Fruit fly (Drosophila melanogaster): Measurements from ENCODE around the gene Ran.

Gene Ran

DNA sequence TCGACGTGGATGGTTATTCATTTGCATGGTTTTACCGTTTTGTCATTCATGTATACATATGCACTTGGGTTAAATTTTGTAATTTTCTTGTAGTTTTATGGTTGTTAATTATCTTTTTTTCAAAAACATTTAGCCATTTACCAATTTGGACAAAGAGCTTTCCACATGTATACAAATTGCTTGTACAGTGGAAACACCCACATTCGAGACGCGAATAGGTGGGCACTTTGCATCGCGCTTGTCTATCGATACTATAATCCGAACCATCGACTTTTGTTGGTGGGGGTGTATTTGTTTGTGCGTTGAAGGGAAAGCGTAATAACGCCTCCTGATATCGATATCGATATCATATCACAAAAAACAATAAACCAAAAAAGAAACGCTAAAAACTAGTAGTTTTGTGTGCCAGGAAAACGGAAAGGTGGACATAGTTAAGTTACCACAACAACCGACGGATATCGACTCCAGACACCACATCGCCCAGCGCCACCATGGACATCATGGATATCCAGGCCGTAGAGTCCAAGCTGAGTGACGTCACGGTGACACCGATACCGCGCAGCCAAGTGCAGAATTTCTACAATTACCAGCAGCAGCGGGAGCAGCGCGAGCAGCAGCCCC, 10.8 kb downstream of the Ran start, which contains the start of gene CDK2AP1 (continued):
- peak; percentile 87 for TF ChIP-seq HLH4C (GFP tag; IDR thresholded peaks at IDR 0.05; ENCODE audit: partially characterized antibody)
- peak; percentile 72 for TF ChIP-seq CG14860 (GFP tag; IDR thresholded peaks at IDR 0.05; ENCODE audit: partially characterized antibody)
- peak in 1 of 2 experiments; percentile 55 for TF ChIP-seq Dfd (GFP tag; optimal IDR thresholded peaks at IDR 0.05)
- peak; percentile 77 for TF ChIP-seq CG1603 (tag; optimal IDR thresholded peaks at IDR 0.05)
- TF ChIP-seq inv (GFP tag; IDR thresholded peaks at IDR 0.05; ENCODE audit: partially characterized antibody): peak; percentile 58
- TF ChIP-seq Side (GFP tag; optimal IDR thresholded peaks at IDR 0.05): peak; percentile 13
- peak; percentile 8 for TF ChIP-seq nom (GFP tag; optimal IDR thresholded peaks at IDR 0.05)
- TF ChIP-seq vvl (GFP tag; IDR thresholded peaks at IDR 0.05): peak; percentile 63
- TF ChIP-seq CG15269 (tag; optimal IDR thresholded peaks at IDR 0.05): peak; percentile 24
- TF ChIP-seq tna (GFP tag; IDR thresholded peaks at IDR 0.05; ENCODE audit: partially characterized antibody): peak; percentile 81; the same call in 1 of the 2 replicates
- TF ChIP-seq CG4730 (GFP tag; IDR thresholded peaks at IDR 0.05): no peak
- peak; percentile 20 to 46 for TF ChIP-seq Pdp1 (GFP tag; optimal IDR thresholded peaks at IDR 0.05)
- TF ChIP-seq CG5245 (GFP tag; optimal IDR thresholded peaks at IDR 0.05): no peak
- TF ChIP-seq hb (GFP tag; IDR thresholded peaks at IDR 0.05; ENCODE audit: partially characterized antibody): peak; percentile 84
- peak; percentile 11 for TF ChIP-seq B-H2 (GFP tag; optimal IDR thresholded peaks at IDR 0.05)
- TF ChIP-seq dm (GFP tag; optimal IDR thresholded peaks at IDR 0.05): peak; percentile 14
- TF ChIP-seq disco-r (GFP tag; optimal IDR thresholded peaks at IDR 0.05): no peak
- TF ChIP-seq CG12659 (GFP tag; optimal IDR thresholded peaks at IDR 0.05): peak; percentile 50
- TF ChIP-seq otp (GFP tag; IDR thresholded peaks at IDR 0.05): 0 out of 3 replicates have a peak, but pooled peaks have one; percentile 18
- peak; percentile 35 for TF ChIP-seq Abd-B (GFP tag; optimal IDR thresholded peaks at IDR 0.05)
- TF ChIP-seq Ada2b (GFP tag; IDR thresholded peaks at IDR 0.05): no peak
- peak; percentile 78 for TF ChIP-seq BEAF-32 (GFP tag; optimal IDR thresholded peaks at IDR 0.05)
- peak; percentile 55 for TF ChIP-seq gfzf (GFP tag; optimal IDR thresholded peaks at IDR 0.05)
- peak; percentile 66 for TF ChIP-seq oc (tag; optimal IDR thresholded peaks at IDR 0.05)
- no peak for TF ChIP-seq Vsx1 (GFP tag; optimal IDR thresholded peaks at IDR 0.05)
- TF ChIP-seq luna (GFP tag; optimal IDR thresholded peaks at IDR 0.05): no peak
- TF ChIP-seq Opbp (GFP tag; IDR thresholded peaks at IDR 0.05; ENCODE audit: partially characterized antibody): peak; percentile 74
- TF ChIP-seq D19B (GFP tag; optimal IDR thresholded peaks at IDR 0.05): no peak
- TF ChIP-seq bbx (GFP tag; IDR thresholded peaks at IDR 0.05; ENCODE audit: partially characterized antibody): peak; percentile 83
- no peak for TF ChIP-seq fd96Cb (tag; optimal IDR thresholded peaks at IDR 0.05)
- no peak for TF ChIP-seq CrebB (tag; optimal IDR thresholded peaks at IDR 0.05)
- TF ChIP-seq CG7357 (GFP tag; IDR thresholded peaks at IDR 0.05): peak; percentile 98
- peak; percentile 47; the same call in 1 of the 3 replicates for TF ChIP-seq CG17361 (GFP tag; IDR thresholded peaks at IDR 0.05)
- TF ChIP-seq NFAT (GFP tag; IDR thresholded peaks at IDR 0.05): no peak
- peak; percentile 77 for TF ChIP-seq row (GFP tag; IDR thresholded peaks at IDR 0.05)
- TF ChIP-seq CG7839 (tag; optimal IDR thresholded peaks at IDR 0.05): peak; percentile 26
- peak; percentile 15 for TF ChIP-seq CG9817 (tag; optimal IDR thresholded peaks at IDR 0.05)
- TF ChIP-seq tin (GFP tag; optimal IDR thresholded peaks at IDR 0.05): peak; percentile 27
- TF ChIP-seq ERR (GFP tag; optimal IDR thresholded peaks at IDR 0.05): no peak
- TF ChIP-seq CG13624 (GFP tag; optimal IDR thresholded peaks at IDR 0.05): peak; percentile 77
- no peak for TF ChIP-seq CG31441 (GFP tag; IDR thresholded peaks at IDR 0.05)
- TF ChIP-seq mam (GFP tag; optimal IDR thresholded peaks at IDR 0.05): peak; percentile 60
- peak; percentile 36 for TF ChIP-seq Antp (GFP tag; optimal IDR thresholded peaks at IDR 0.05)
- TF ChIP-seq onecut (GFP tag; IDR thresholded peaks at IDR 0.05): peak; percentile 15; the same call in 1 of the 2 replicates
- TF ChIP-seq CG17829 (tag; optimal IDR thresholded peaks at IDR 0.05): peak; percentile 32
- TF ChIP-seq CG10321 (GFP tag; IDR thresholded peaks at IDR 0.05): no peak
- no peak for TF ChIP-seq CG6765 (GFP tag; optimal IDR thresholded peaks at IDR 0.05)
- peak; percentile 0 for TF ChIP-seq Meics (GFP tag; optimal IDR thresholded peaks at IDR 0.05)

Measured in whole organism, embryonic.